Worm (Caenorhabditis elegans): ENCODE data around the gene ets-4.

ce11 chrX:6530591-6530990 lies 11.9 kb downstream of the ets-4 start:
- TF ChIP-seq aly-2 (tag; optimal IDR thresholded peaks at IDR 0.05) (no peak), fkh-10 (GFP tag; optimal IDR thresholded peaks at IDR 0.05) (no peak)

Measured in whole organism, L3 larva.